Worm (Caenorhabditis elegans) whole organism, L2 larva: ENCODE results near the gene nlp-5.

Experiments
- C34F6.9 ChIP-seq: fragments of 150-350 bp; optimal IDR thresholded peaks from 2 replicates; lab custom pipeline; 2014; ENCODE audit warnings: missing biosample characterization, missing genetic modification characterization
- F13H6.1 ChIP-seq: sonication (generic microtip); optimal IDR thresholded peaks from 2 replicates; lab custom pipeline; 2016; ENCODE audit warnings: missing genetic modification characterization, missing compliant biosample characterization
- R02D3.7 ChIP-seq: fragments of 150-350 bp; optimal IDR thresholded peaks from 2 replicates; lab custom pipeline; 2014; ENCODE audit warnings: missing biosample characterization, missing genetic modification characterization
- Y55F3AM.14 ChIP-seq: fragments of 200-800 bp; sonication (Bioruptor generic); optimal IDR thresholded peaks from 2 replicates; lab custom pipeline; 2018; ENCODE audit warnings: mild to moderate bottlenecking, missing genetic modification characterization, missing compliant biosample characterization
- alr-1 ChIP-seq: fragments of 150-350 bp; optimal IDR thresholded peaks from 2 replicates; lab custom pipeline; 2014; ENCODE audit warnings: missing biosample characterization, missing genetic modification characterization
- aly-2 ChIP-seq: fragments of 150-350 bp; optimal IDR thresholded peaks from 2 replicates; lab custom pipeline; 2014; ENCODE audit warnings: missing biosample characterization, missing genetic modification characterization
- blmp-1 ChIP-seq: sonication (generic microtip); optimal IDR thresholded peaks from 2 replicates; lab custom pipeline; 2017; ENCODE audit warnings: missing genetic modification characterization, mild to moderate bottlenecking, missing compliant biosample characterization, antibody characterized with exemption, moderate library complexity; ENCODE audit not compliant: insufficient read depth
- crh-2 ChIP-seq: sonication (generic microtip); optimal IDR thresholded peaks from 2 replicates; lab custom pipeline; 2017; ENCODE audit warnings: missing biosample characterization, missing genetic modification characterization
- dmd-4 ChIP-seq: sonication (generic microtip); optimal IDR thresholded peaks from 2 replicates; lab custom pipeline; 2017; ENCODE audit warnings: missing biosample characterization, missing genetic modification characterization
- egl-27 ChIP-seq: sonication (generic microtip); optimal IDR thresholded peaks from 3 replicates; lab custom pipeline; 2017; ENCODE audit warnings: missing biosample characterization, missing genetic modification reagents, missing genetic modification characterization
- elt-1 ChIP-seq: fragments of 150-350 bp; optimal IDR thresholded peaks from 2 replicates; lab custom pipeline; 2014; ENCODE audit warnings: missing biosample characterization, missing genetic modification characterization
- fos-1 ChIP-seq: fragments of 150-350 bp; optimal IDR thresholded peaks from 2 replicates; lab custom pipeline; 2014; ENCODE audit warnings: missing biosample characterization, missing genetic modification characterization
- gmeb-1 ChIP-seq: fragments of 150-350 bp; optimal IDR thresholded peaks from 2 replicates; lab custom pipeline; 2014; ENCODE audit warnings: missing biosample characterization, missing genetic modification characterization
- lin-13 ChIP-seq: fragments of 150-350 bp; optimal IDR thresholded peaks from 2 replicates; lab custom pipeline; 2014; ENCODE audit warnings: missing biosample characterization, missing genetic modification reagents, missing genetic modification characterization
- lin-39 ChIP-seq: fragments of 150-350 bp; optimal IDR thresholded peaks from 2 replicates; lab custom pipeline; 2014; ENCODE audit warnings: missing biosample characterization, missing genetic modification reagents, missing genetic modification characterization
- lsy-2 ChIP-seq, 2 experiments: fragments of 150-350 bp in 1 of 2; sonication (generic microtip) in 1 of 2; optimal IDR thresholded peaks; 2 replicates each; lab custom pipeline; 2014 to 2017; ENCODE audit warnings: missing biosample characterization in 2 of 2, missing genetic modification characterization in 2 of 2
- mab-5 ChIP-seq: fragments of 150-350 bp; optimal IDR thresholded peaks from 2 replicates; lab custom pipeline; 2014; ENCODE audit warnings: missing biosample characterization, missing genetic modification characterization
- mdl-1 ChIP-seq, 2 experiments: fragments of 150-350 bp in 1 of 2; sonication (generic microtip) in 1 of 2; optimal IDR thresholded peaks; 2 replicates each; lab custom pipeline; 2017; ENCODE audit warnings: missing biosample characterization in 2 of 2, missing genetic modification characterization in 2 of 2
- nhr-10 ChIP-seq: sonication (generic microtip); optimal IDR thresholded peaks from 2 replicates; lab custom pipeline; 2017; ENCODE audit warnings: missing biosample characterization, missing genetic modification characterization
- nhr-11 ChIP-seq: fragments of 150-350 bp; optimal IDR thresholded peaks from 2 replicates; lab custom pipeline; 2014; ENCODE audit warnings: missing biosample characterization, missing genetic modification characterization
- nhr-129 ChIP-seq: fragments of 150-350 bp; optimal IDR thresholded peaks from 2 replicates; lab custom pipeline; 2014; ENCODE audit warnings: missing biosample characterization, missing genetic modification characterization
- nhr-23 ChIP-seq: fragments of 150-350 bp; optimal IDR thresholded peaks from 2 replicates; lab custom pipeline; 2014; ENCODE audit warnings: missing biosample characterization, missing genetic modification reagents, missing genetic modification characterization
- nhr-237 ChIP-seq: fragments of 150-350 bp; optimal IDR thresholded peaks from 2 replicates; lab custom pipeline; 2014; ENCODE audit warnings: missing biosample characterization, missing genetic modification characterization
- nhr-25 ChIP-seq: fragments of 150-350 bp; sonication (generic microtip); optimal IDR thresholded peaks from 3 replicates; lab custom pipeline; 2014; ENCODE audit warnings: missing biosample characterization, missing genetic modification characterization
- nhr-6 ChIP-seq: fragments of 150-350 bp; optimal IDR thresholded peaks from 2 replicates; lab custom pipeline; 2014; ENCODE audit warnings: missing biosample characterization, missing genetic modification characterization
- nhr-77 ChIP-seq: fragments of 150-350 bp; optimal IDR thresholded peaks from 2 replicates; lab custom pipeline; 2014; ENCODE audit warnings: missing biosample characterization, missing genetic modification characterization
- peb-1 ChIP-seq: fragments of 150-350 bp; optimal IDR thresholded peaks from 2 replicates; lab custom pipeline; 2014; ENCODE audit warnings: missing biosample characterization, missing genetic modification characterization
- sem-4 ChIP-seq: fragments of 150-350 bp; optimal IDR thresholded peaks from 2 replicates; lab custom pipeline; 2014; ENCODE audit warnings: missing biosample characterization, missing genetic modification reagents, missing genetic modification characterization
- skn-1 ChIP-seq: sonication (generic microtip); optimal IDR thresholded peaks from 2 replicates; lab custom pipeline; 2017; ENCODE audit warnings: missing biosample characterization, missing genetic modification characterization
- sma-3 ChIP-seq: sonication (generic microtip); optimal IDR thresholded peaks from 2 replicates; lab custom pipeline; 2016; ENCODE audit warnings: missing genetic modification reagents, missing genetic modification characterization, missing compliant biosample characterization
- sma-9 ChIP-seq, 2 experiments: fragments of 150-350 bp in 1 of 2; sonication (generic microtip) in 1 of 2; optimal IDR thresholded peaks; 2 replicates each; lab custom pipeline; 2014 to 2016; ENCODE audit warnings: missing genetic modification characterization in 2 of 2, mild to moderate bottlenecking in 1 of 2, missing biosample characterization in 1 of 2, missing compliant biosample characterization in 1 of 2, missing genetic modification reagents in 1 of 2, moderate library complexity in 1 of 2
- snpc-4 ChIP-seq: fragments of 150-350 bp; optimal IDR thresholded peaks from 2 replicates; lab custom pipeline; 2014; ENCODE audit warnings: missing biosample characterization, missing genetic modification characterization
- unc-39 ChIP-seq: fragments of 150-350 bp; optimal IDR thresholded peaks from 2 replicates; lab custom pipeline; 2014; ENCODE audit warnings: missing biosample characterization, missing genetic modification characterization
- unc-55 ChIP-seq: fragments of 150-350 bp; sonication (generic microtip); optimal IDR thresholded peaks from 3 replicates; lab custom pipeline; 2014; ENCODE audit warnings: missing biosample characterization, missing genetic modification reagents, missing genetic modification characterization
- zag-1 ChIP-seq: fragments of 150-350 bp; optimal IDR thresholded peaks from 2 replicates; lab custom pipeline; 2014; ENCODE audit warnings: missing biosample characterization, missing genetic modification characterization
- ztf-11 ChIP-seq: sonication (generic microtip); optimal IDR thresholded peaks from 2 replicates; lab custom pipeline; 2017; ENCODE audit warnings: missing biosample characterization, missing genetic modification characterization
- ztf-4 ChIP-seq: fragments of 150-350 bp; optimal IDR thresholded peaks from 2 replicates; lab custom pipeline; 2014; ENCODE audit warnings: missing biosample characterization, missing genetic modification characterization

The nlp-5 gene

DNA sequence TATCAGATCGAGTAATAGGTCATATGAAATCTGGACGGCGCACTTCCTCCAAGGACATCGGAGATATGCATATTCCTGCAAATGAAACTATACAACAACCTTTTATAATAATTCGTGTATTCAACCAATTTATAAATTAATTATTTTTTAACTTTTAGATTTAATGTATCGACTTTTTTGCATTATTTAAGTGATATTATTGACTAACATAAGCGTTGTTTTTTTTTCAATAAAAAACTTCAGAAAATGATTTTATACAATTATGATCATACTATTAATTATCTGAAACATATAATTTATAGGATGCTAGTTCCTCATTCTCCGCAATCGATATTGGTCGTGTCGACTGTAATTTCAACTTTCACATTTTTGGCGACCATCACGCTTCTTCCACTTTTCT is 34.2 kb upstream of the nlp-5 start, which contains the start of gene col-76:
Gene col-76 (plus strand): TSS at position 301 of the 400 bp plus-strand sequence.
- no peak for TF ChIP-seq gmeb-1 (tag; lab: Kevin White, UChicago)
- no peak for TF ChIP-seq sem-4
- no peak for TF ChIP-seq F13H6.1
- no peak for TF ChIP-seq C34F6.9 (tag; lab: Kevin White, UChicago)
- TF ChIP-seq nhr-11 (tag; lab: Kevin White, UChicago), result no peak
- no peak for TF ChIP-seq unc-55

DNA sequence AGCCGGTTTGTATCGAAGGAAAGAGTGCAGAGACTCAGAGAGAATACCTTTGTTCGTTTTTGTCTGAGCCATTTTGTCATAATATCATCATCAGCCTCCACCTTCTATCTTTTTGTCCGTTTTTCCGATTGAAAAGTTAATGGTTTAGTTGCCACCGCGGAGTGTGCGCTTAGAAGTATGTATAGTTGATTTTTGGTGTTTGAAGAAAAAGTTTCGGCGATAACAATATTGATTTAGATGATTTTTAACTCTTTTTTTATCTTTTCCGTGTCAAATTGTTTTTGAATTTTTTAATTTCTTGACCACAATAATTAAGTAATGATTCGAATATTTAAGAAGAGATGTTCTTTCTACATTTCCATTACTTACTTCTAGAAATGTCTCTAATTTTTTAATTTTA is 32.6 kb upstream of the nlp-5 start:
- TF ChIP-seq snpc-4 (tag; lab: Kevin White, UChicago) (no peak), skn-1 (tag; lab: Kevin White, UChicago) (peak; percentile 70), fos-1 (tag; lab: Kevin White, UChicago) (peak; percentile 40)

DNA sequence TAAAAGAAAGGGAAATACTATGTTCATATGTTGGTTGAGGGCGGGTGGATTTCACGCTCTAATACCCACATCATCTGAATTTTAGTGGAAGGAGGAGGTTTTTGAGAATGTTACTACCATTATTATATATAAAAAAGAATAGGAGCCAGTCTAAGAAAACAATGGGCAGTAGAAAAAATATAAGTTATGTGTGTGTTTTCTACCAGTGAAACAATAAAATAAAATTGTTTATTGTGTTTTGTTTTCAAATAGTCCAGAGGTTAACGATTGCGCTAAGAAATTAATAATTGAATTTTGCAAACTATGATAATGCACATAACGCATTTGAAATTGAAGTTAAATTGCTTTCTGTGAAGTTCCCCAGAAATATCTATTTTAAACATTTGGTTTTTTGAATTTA is 28.8 kb upstream of the nlp-5 start, which contains the start of gene M110.8:
Gene M110.8 (minus strand): TSS at position 101 of the 400 bp plus-strand sequence.
- TF ChIP-seq egl-27 (tag; lab: Kevin White, UChicago) (no peak), unc-39 (no peak), fos-1 (tag; lab: Kevin White, UChicago) (no peak), lsy-2 (tag; optimal IDR thresholded peaks at IDR 0.05; lab: Kevin White, UChicago) (no peak), F13H6.1 (no peak), mdl-1 (tag; optimal IDR thresholded peaks at IDR 0.05; lab: Kevin White, UChicago) (no peak), nhr-129 (no peak), lin-13 (GFP tag; lab: Kevin White, UChicago) (no peak), skn-1 (tag; lab: Kevin White, UChicago) (no peak), sma-3 (GFP tag; lab: Kevin White, UChicago) (no peak), blmp-1 (tag; lab: Kevin White, UChicago) (no peak), zag-1 (tag; lab: Kevin White, UChicago) (no peak), Y55F3AM.14 (GFP tag; lab: Kevin White, UChicago) (no peak)

DNA sequence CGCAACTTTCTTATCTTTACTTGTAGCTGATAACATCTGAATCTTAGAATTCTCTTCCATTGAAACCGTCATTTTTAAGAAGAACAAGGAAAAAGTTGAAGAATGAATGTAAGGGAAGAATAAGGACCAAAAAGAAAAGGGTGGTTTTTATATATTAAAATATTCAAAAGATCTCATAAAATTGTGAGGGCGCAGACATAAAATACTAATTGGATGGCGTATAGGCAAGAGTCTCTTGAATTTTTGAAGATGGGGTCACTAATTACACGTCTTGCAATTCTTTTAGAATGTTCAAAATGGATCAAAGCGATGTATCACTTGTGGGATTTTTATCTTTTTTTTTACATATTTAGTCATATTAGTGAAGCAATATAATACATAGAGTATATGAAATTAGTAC is 25.6 kb upstream of the nlp-5 start, which contains the start of gene twk-3:
Gene twk-3 (minus strand): TSS at position 101 of the 400 bp plus-strand sequence.
- TF ChIP-seq skn-1 (tag; lab: Kevin White, UChicago) (no peak), ztf-11 (tag; lab: Kevin White, UChicago) (no peak), crh-2 (no peak), unc-39 (no peak), alr-1 (tag; lab: Kevin White, UChicago) (no peak), nhr-6 (tag; lab: Kevin White, UChicago) (no peak), fos-1 (tag; lab: Kevin White, UChicago) (no peak), dmd-4 (tag; lab: Kevin White, UChicago) (no peak), peb-1 (tag; lab: Kevin White, UChicago) (no peak), lin-13 (GFP tag; lab: Kevin White, UChicago) (no peak), blmp-1 (tag; lab: Kevin White, UChicago) (no peak), ztf-4 (tag; lab: Kevin White, UChicago) (no peak), nhr-237 (no peak), Y55F3AM.14 (GFP tag; lab: Kevin White, UChicago) (no peak), R02D3.7 (tag; lab: Kevin White, UChicago) (no peak), lsy-2 (tag; optimal IDR thresholded peaks at IDR 0.05; lab: Kevin White, UChicago) (no peak), unc-55 (no peak), nhr-129 (no peak), snpc-4 (tag; lab: Kevin White, UChicago) (no peak), gmeb-1 (tag; lab: Kevin White, UChicago) (no peak)
- TF ChIP-seq, all 48 proteins: peak for 0

DNA sequence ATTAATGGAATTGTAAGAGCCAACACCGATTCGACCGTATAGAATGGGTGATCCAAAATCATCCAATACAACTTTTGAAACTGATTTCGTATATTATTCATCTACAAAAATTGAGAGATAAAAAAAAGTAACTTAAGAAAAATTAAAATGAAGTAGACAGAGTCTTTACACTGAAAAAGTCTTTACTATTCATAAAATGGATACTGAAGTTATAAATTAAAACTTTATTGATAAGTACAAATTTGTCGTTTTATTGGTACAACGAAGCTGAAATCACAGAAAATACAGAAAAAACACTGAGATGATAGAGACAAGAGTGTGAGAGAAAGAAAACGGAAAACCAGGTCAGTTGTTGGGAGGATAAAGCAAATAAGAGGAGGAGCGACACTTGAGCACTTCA is 23.9 kb upstream of the nlp-5 start, which contains the start of gene M110.10:
Gene M110.10 (minus strand): TSS at position 101 of the 400 bp plus-strand sequence.
- TF ChIP-seq alr-1 (tag; lab: Kevin White, UChicago) (no peak), nhr-23 (no peak), zag-1 (tag; lab: Kevin White, UChicago) (no peak), aly-2 (tag; lab: Kevin White, UChicago) (no peak), nhr-77 (tag; lab: Kevin White, UChicago) (no peak), nhr-237 (no peak), gmeb-1 (tag; lab: Kevin White, UChicago) (no peak), unc-39 (no peak)

DNA sequence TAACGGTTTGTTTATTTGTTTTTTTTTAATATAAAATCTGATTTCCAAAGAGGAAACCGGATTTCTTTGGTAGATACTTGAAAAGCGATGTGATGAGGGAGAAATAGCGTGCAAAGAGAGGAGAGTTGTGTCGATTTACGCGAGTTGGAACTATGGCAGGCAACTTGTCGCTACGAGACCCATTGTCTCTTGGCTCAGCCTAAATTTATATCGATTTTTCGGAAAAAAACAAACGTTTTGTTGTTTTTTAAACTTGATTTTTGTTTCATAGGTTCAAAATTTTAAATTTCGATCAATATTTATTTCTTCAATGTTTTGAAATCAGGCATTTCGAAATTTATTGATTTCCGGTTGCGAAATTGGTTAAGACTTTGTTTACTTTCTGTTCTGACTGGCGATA is 21.8 kb upstream of the nlp-5 start, which contains the start of gene M110.3:
Gene M110.3 (minus strand): TSS at position 184 of the 400 bp plus-strand sequence.
- TF ChIP-seq sma-9 (GFP tag; optimal IDR thresholded peaks at IDR 0.05; lab: Kevin White, UChicago), result peak; percentile 49
- TF ChIP-seq sma-9 (tag; optimal IDR thresholded peaks at IDR 0.05; lab: Kevin White, UChicago), result no peak
- TF ChIP-seq fos-1 (tag; lab: Kevin White, UChicago), result no peak
- peak; percentile 51 for TF ChIP-seq gmeb-1 (tag; lab: Kevin White, UChicago)
- TF ChIP-seq R02D3.7 (tag; lab: Kevin White, UChicago), result peak; percentile 75
- no peak for TF ChIP-seq lin-39 (tag; lab: Kevin White, UChicago)
- peak; percentile 46 for TF ChIP-seq F13H6.1
- TF ChIP-seq nhr-6 (tag; lab: Kevin White, UChicago), result peak; percentile 38
- no peak for TF ChIP-seq unc-39
- peak; percentile 51 for TF ChIP-seq crh-2
- peak; percentile 84 for TF ChIP-seq C34F6.9 (tag; lab: Kevin White, UChicago)
- peak; percentile 56 for TF ChIP-seq nhr-129
- TF ChIP-seq mab-5 (tag; lab: Kevin White, UChicago), result no peak
- no peak for TF ChIP-seq elt-1 (tag; lab: Kevin White, UChicago)
- TF ChIP-seq ztf-4 (tag; lab: Kevin White, UChicago), result no peak
- no peak for TF ChIP-seq nhr-10 (tag; lab: Kevin White, UChicago)
- TF ChIP-seq nhr-77 (tag; lab: Kevin White, UChicago), result no peak
- peak; percentile 25 to 86 for TF ChIP-seq lsy-2 (tag; optimal IDR thresholded peaks at IDR 0.05; lab: Kevin White, UChicago)
- TF ChIP-seq nhr-25, result peak; percentile 25
- peak; percentile 70 for TF ChIP-seq unc-55
- TF ChIP-seq blmp-1 (tag; lab: Kevin White, UChicago), result no peak
